Worm (Caenorhabditis elegans) whole organism, L2 larva: ENCODE measurements around the gene C54D10.13.

ENCODE experiments used
- C34F6.9 ChIP-seq: fragments of 150-350 bp; optimal IDR thresholded peaks from 2 replicates; lab custom pipeline; 2014; ENCODE audit warnings: missing biosample characterization, missing genetic modification characterization
- R02D3.7 ChIP-seq: fragments of 150-350 bp; optimal IDR thresholded peaks from 2 replicates; lab custom pipeline; 2014; ENCODE audit warnings: missing biosample characterization, missing genetic modification characterization
- Y55F3AM.14 ChIP-seq: fragments of 200-800 bp; sonication (Bioruptor generic); optimal IDR thresholded peaks from 2 replicates; lab custom pipeline; 2018; ENCODE audit warnings: mild to moderate bottlenecking, missing genetic modification characterization, missing compliant biosample characterization
- aly-2 ChIP-seq: fragments of 150-350 bp; optimal IDR thresholded peaks from 2 replicates; lab custom pipeline; 2014; ENCODE audit warnings: missing biosample characterization, missing genetic modification characterization
- blmp-1 ChIP-seq: sonication (generic microtip); optimal IDR thresholded peaks from 2 replicates; lab custom pipeline; 2017; ENCODE audit warnings: missing genetic modification characterization, mild to moderate bottlenecking, missing compliant biosample characterization, antibody characterized with exemption, moderate library complexity; ENCODE audit not compliant: insufficient read depth
- ceh-16 ChIP-seq: fragments of 150-350 bp; optimal IDR thresholded peaks from 2 replicates; lab custom pipeline; 2014; ENCODE audit warnings: missing biosample characterization, missing genetic modification characterization
- ceh-82 ChIP-seq: fragments of 150-350 bp; optimal IDR thresholded peaks from 2 replicates; lab custom pipeline; 2014; ENCODE audit warnings: missing biosample characterization, missing genetic modification characterization
- crh-2 ChIP-seq: sonication (generic microtip); optimal IDR thresholded peaks from 2 replicates; lab custom pipeline; 2017; ENCODE audit warnings: missing biosample characterization, missing genetic modification characterization
- egl-27 ChIP-seq: sonication (generic microtip); optimal IDR thresholded peaks from 3 replicates; lab custom pipeline; 2017; ENCODE audit warnings: missing biosample characterization, missing genetic modification reagents, missing genetic modification characterization
- fos-1 ChIP-seq: fragments of 150-350 bp; optimal IDR thresholded peaks from 2 replicates; lab custom pipeline; 2014; ENCODE audit warnings: missing biosample characterization, missing genetic modification characterization
- gmeb-1 ChIP-seq: fragments of 150-350 bp; optimal IDR thresholded peaks from 2 replicates; lab custom pipeline; 2014; ENCODE audit warnings: missing biosample characterization, missing genetic modification characterization
- lin-11 ChIP-seq: fragments of 150-350 bp; sonication (generic microtip); optimal IDR thresholded peaks from 2 replicates; lab custom pipeline; 2014; ENCODE audit warnings: missing biosample characterization, missing genetic modification characterization, inconsistent platforms, mixed read lengths
- lin-13 ChIP-seq: fragments of 150-350 bp; optimal IDR thresholded peaks from 2 replicates; lab custom pipeline; 2014; ENCODE audit warnings: missing biosample characterization, missing genetic modification reagents, missing genetic modification characterization
- lsy-2 ChIP-seq, 2 experiments: fragments of 150-350 bp in 1 of 2; sonication (generic microtip) in 1 of 2; optimal IDR thresholded peaks; 2 replicates each; lab custom pipeline; 2014 to 2017; ENCODE audit warnings: missing biosample characterization in 2 of 2, missing genetic modification characterization in 2 of 2
- mdl-1 ChIP-seq, 2 experiments: fragments of 150-350 bp in 1 of 2; sonication (generic microtip) in 1 of 2; optimal IDR thresholded peaks; 2 replicates each; lab custom pipeline; 2017; ENCODE audit warnings: missing biosample characterization in 2 of 2, missing genetic modification characterization in 2 of 2
- nhr-11 ChIP-seq: fragments of 150-350 bp; optimal IDR thresholded peaks from 2 replicates; lab custom pipeline; 2014; ENCODE audit warnings: missing biosample characterization, missing genetic modification characterization
- nhr-129 ChIP-seq: fragments of 150-350 bp; optimal IDR thresholded peaks from 2 replicates; lab custom pipeline; 2014; ENCODE audit warnings: missing biosample characterization, missing genetic modification characterization
- nhr-21 ChIP-seq: fragments of 150-350 bp; optimal IDR thresholded peaks from 2 replicates; lab custom pipeline; 2014; ENCODE audit warnings: missing biosample characterization, missing genetic modification characterization
- nhr-23 ChIP-seq: fragments of 150-350 bp; optimal IDR thresholded peaks from 2 replicates; lab custom pipeline; 2014; ENCODE audit warnings: missing biosample characterization, missing genetic modification reagents, missing genetic modification characterization
- nhr-25 ChIP-seq: fragments of 150-350 bp; sonication (generic microtip); optimal IDR thresholded peaks from 3 replicates; lab custom pipeline; 2014; ENCODE audit warnings: missing biosample characterization, missing genetic modification characterization
- nhr-6 ChIP-seq: fragments of 150-350 bp; optimal IDR thresholded peaks from 2 replicates; lab custom pipeline; 2014; ENCODE audit warnings: missing biosample characterization, missing genetic modification characterization
- sem-4 ChIP-seq: fragments of 150-350 bp; optimal IDR thresholded peaks from 2 replicates; lab custom pipeline; 2014; ENCODE audit warnings: missing biosample characterization, missing genetic modification reagents, missing genetic modification characterization
- sma-9 ChIP-seq, 2 experiments: fragments of 150-350 bp in 1 of 2; sonication (generic microtip) in 1 of 2; optimal IDR thresholded peaks; 2 replicates each; lab custom pipeline; 2014 to 2016; ENCODE audit warnings: missing genetic modification characterization in 2 of 2, mild to moderate bottlenecking in 1 of 2, missing biosample characterization in 1 of 2, missing compliant biosample characterization in 1 of 2, missing genetic modification reagents in 1 of 2, moderate library complexity in 1 of 2
- snpc-4 ChIP-seq: fragments of 150-350 bp; optimal IDR thresholded peaks from 2 replicates; lab custom pipeline; 2014; ENCODE audit warnings: missing biosample characterization, missing genetic modification characterization
- unc-55 ChIP-seq: fragments of 150-350 bp; sonication (generic microtip); optimal IDR thresholded peaks from 3 replicates; lab custom pipeline; 2014; ENCODE audit warnings: missing biosample characterization, missing genetic modification reagents, missing genetic modification characterization
- unc-62 ChIP-seq: fragments of 150-350 bp; optimal IDR thresholded peaks from 2 replicates; lab custom pipeline; 2014; ENCODE audit warnings: missing biosample characterization, missing genetic modification reagents, missing genetic modification characterization
- zag-1 ChIP-seq: fragments of 150-350 bp; optimal IDR thresholded peaks from 2 replicates; lab custom pipeline; 2014; ENCODE audit warnings: missing biosample characterization, missing genetic modification characterization
- ztf-4 ChIP-seq: fragments of 150-350 bp; optimal IDR thresholded peaks from 2 replicates; lab custom pipeline; 2014; ENCODE audit warnings: missing biosample characterization, missing genetic modification characterization

C54D10.13 gene

ce11 chrV:12462908-12463307, 30.8 kb upstream of the C54D10.13 start, which contains the start of gene egl-10:
TSS of gene egl-10 (minus strand) at chrV:12463008.
- no peak for TF ChIP-seq nhr-6 (tag; lab: Kevin White, UChicago)
- peak in 1 of 2 experiments; percentile 8 for TF ChIP-seq lsy-2 (tag; optimal IDR thresholded peaks at IDR 0.05; lab: Kevin White, UChicago)
- peak; percentile 14 for TF ChIP-seq nhr-129
- no peak for TF ChIP-seq ztf-4 (tag; lab: Kevin White, UChicago)
- peak; percentile 26 for TF ChIP-seq sma-9 (GFP tag; optimal IDR thresholded peaks at IDR 0.05; lab: Kevin White, UChicago)
- TF ChIP-seq sma-9 (tag; optimal IDR thresholded peaks at IDR 0.05; lab: Kevin White, UChicago): no peak
- no peak for TF ChIP-seq Y55F3AM.14 (GFP tag; lab: Kevin White, UChicago)

- peak; percentile 38 for TF ChIP-seq unc-55 (GFP tag; lab: Kevin White, UChicago)
- no peak for TF ChIP-seq R02D3.7 (tag; lab: Kevin White, UChicago)
Measured at ce11 chrV:12460583-12460982, 28.5 kb upstream of the C54D10.13 start.

ce11 chrV:12455695-12456094, 23.6 kb upstream of the C54D10.13 start:
- no peak for TF ChIP-seq nhr-6 (tag; lab: Kevin White, UChicago)
- no peak for TF ChIP-seq unc-55 (GFP tag; lab: Kevin White, UChicago)
- no peak for TF ChIP-seq blmp-1 (tag; lab: Kevin White, UChicago)
- no peak for TF ChIP-seq mdl-1 (tag; optimal IDR thresholded peaks at IDR 0.05; lab: Kevin White, UChicago)
- no peak for TF ChIP-seq ceh-16 (tag; lab: Kevin White, UChicago)
- no peak for TF ChIP-seq zag-1 (tag; lab: Kevin White, UChicago)

DNA sequence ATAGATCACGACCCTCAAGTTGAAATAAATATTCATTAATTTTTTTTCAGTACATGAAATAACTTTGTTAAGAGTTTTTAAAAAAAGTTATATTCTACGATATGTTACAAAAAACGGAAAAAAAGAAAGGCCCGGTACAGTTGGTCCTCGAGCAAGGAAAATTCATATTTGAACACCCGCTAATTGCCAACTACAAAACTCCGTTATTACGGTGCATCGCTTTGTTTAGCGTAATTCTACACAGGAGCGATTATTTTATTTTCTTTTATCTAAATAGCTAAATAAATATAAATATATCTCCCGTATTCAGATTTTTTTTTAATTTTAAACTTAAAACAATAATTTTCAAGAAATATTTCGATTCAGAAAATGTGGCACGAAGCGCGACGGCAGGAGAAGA, 18.4 kb upstream of the C54D10.13 start, which contains the start of gene F28C1.1:
Gene F28C1.1, plus strand, starts transcription at position 365 of the 400 bp plus-strand sequence.
- TF ChIP-seq gmeb-1 (tag; lab: Kevin White, UChicago) (peak; percentile 89), R02D3.7 (tag; lab: Kevin White, UChicago) (peak; percentile 29), Y55F3AM.14 (GFP tag; lab: Kevin White, UChicago) (no peak), C34F6.9 (tag; lab: Kevin White, UChicago) (peak; percentile 40), crh-2 (no peak), unc-55 (GFP tag; lab: Kevin White, UChicago) (peak; percentile 62), lin-13 (GFP tag; lab: Kevin White, UChicago) (peak; percentile 7)

DNA sequence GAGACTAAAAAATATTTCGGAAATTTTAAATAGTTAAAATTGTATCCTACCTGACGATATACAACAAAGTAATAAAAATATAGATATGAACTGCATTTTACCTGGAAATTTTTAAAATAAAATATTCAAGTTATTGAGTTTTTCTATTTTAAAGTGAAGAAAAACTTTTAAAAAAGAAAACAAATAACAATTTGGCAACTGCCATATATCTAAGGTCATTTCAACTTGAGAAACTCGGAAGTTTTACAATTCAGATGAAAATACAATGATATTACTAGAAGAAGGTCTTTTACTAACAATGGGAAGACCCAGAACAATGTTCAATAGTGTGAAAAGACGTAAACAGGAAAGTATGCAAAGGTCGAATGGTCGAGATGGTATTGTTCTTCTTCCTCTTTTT, 17.8 kb upstream of the C54D10.13 start, which contains the start of gene C54D10.10:
Gene C54D10.10, minus strand, starts transcription at position 101 of the 400 bp plus-strand sequence.
- peak; percentile 41 for TF ChIP-seq nhr-25 (tag; lab: Kevin White, UChicago)
- no peak for TF ChIP-seq nhr-11 (tag; lab: Kevin White, UChicago)
- TF ChIP-seq, all 48 proteins: peak for 1

DNA sequence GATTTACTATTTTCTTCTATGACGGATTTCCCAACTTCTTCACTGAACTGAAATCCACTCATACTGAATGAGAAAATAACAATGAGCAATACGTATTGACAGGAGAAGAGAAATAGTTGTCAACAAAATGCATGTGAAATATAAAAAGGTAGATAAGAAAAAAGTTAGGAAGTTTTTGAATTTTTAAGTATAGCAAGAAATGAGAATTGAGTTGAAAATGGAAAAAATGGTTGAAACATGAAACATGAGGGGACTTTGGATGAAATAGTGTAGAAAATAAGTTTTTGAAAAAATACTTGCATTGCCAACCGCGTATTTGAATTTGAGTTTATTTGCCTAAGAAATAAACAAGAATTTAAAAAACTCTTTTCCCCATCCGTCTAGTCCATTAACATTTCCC, 14.8 kb upstream of the C54D10.13 start, which contains the start of the genes pals-38 and C54D10.9:
Gene pals-38, minus strand, starts transcription at position 101 of the 400 bp plus-strand sequence.
Gene C54D10.9, plus strand, starts transcription at position 259 of the 400 bp plus-strand sequence.
- no peak for TF ChIP-seq unc-62 (GFP tag; lab: Kevin White, UChicago)
- TF ChIP-seq egl-27: no peak
- no peak for TF ChIP-seq ceh-82

DNA sequence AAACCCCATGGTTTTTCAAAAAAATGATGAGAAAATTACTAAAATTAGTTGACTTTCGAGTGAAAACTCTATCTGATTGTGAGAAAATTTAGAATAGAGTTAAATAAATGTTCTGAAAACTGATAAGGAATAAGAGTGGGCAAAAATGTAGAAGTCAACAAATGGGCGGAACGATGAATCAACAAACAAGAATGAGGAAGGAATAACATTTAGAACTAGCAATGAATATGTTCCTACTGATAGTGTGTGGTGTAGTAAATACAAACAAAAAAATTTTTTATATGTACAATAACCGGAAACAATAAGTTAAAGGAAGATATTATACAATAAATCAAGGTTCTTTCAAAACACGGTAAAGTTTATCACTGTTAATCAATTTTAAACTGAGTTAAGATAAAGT, 11.7 kb upstream of the C54D10.13 start, which contains the start of gene pals-39:
Gene pals-39, minus strand, starts transcription at position 101 of the 400 bp plus-strand sequence.
- TF ChIP-seq snpc-4 (tag; lab: Kevin White, UChicago): no peak
- peak; percentile 21 for TF ChIP-seq fos-1
- TF ChIP-seq, all 48 proteins: peak for 1

- no peak for TF ChIP-seq nhr-21 (tag; lab: Kevin White, UChicago)
- TF ChIP-seq, all 48 proteins: peak for 0
Measured at ce11 chrV:12441420-12441819, 9.3 kb upstream of the C54D10.13 start, which contains the start of gene pals-37. TSS of gene pals-37 (minus strand) at chrV:12441520.

DNA sequence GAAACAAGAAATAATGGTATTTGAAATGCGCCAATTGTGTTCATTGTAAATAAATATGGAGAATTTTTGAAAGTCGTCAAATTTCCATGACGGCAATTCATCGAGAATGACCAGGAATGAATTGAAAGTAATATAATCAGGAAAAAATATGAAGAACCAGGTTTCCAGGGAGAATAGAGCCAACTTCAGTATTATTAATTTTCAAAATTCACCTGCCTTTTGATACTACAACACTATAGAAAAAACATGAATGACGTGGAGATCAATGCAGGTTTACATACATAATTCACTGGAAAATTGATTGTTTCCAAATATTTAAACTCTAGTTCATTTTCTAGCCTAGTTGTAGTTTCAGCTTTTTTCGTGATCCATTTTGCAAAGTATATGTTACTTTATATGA, 1.6 kb upstream of the C54D10.13 start, which contains the start of gene srh-25:
Gene srh-25, minus strand, starts transcription at position 101 of the 400 bp plus-strand sequence.
- TF ChIP-seq gmeb-1 (tag; lab: Kevin White, UChicago) (no peak), aly-2 (no peak), nhr-23 (tag; lab: Kevin White, UChicago) (no peak), sem-4 (tag; lab: Kevin White, UChicago) (no peak), lin-11 (tag; lab: Kevin White, UChicago) (no peak), C34F6.9 (tag; lab: Kevin White, UChicago) (no peak), ceh-16 (tag; lab: Kevin White, UChicago) (no peak), snpc-4 (tag; lab: Kevin White, UChicago) (no peak)
